Fruit fly (Drosophila melanogaster) whole organism, embryonic: Measurements from ENCODE around the gene Schip1.
A peak's percentile ranks its signal among the peaks of the same experiment; 100 is the strongest.

Source experiments
- CG10543 ChIP-seq: fragments of 200-800 bp; sonication (Bioruptor generic); optimal IDR thresholded peaks from 3 replicates; lab custom pipeline; 2017; ENCODE audit warnings: missing biosample characterization, mild to moderate bottlenecking, missing genetic modification characterization, moderate library complexity
- CG11695 ChIP-seq: fragments of 200-800 bp; sonication (Bioruptor generic); IDR thresholded peaks from 3 replicates; pipeline ENCODE4 v1.3.6; 2022; ENCODE audit warnings: missing biosample characterization, missing genetic modification characterization
- CG12659 ChIP-seq: fragments of 200-800 bp; sonication (Bioruptor generic); optimal IDR thresholded peaks from 3 replicates; lab custom pipeline; 2017; ENCODE audit warnings: mild to moderate bottlenecking, missing biosample characterization, missing genetic modification reagents, missing genetic modification characterization
- CG13424 ChIP-seq: fragments of 200-800 bp; sonication (Bioruptor generic); optimal IDR thresholded peaks from 2 replicates; lab custom pipeline; 2019; ENCODE audit warnings: missing biosample characterization, mild to moderate bottlenecking, missing genetic modification characterization, moderate library complexity
- CG15696 ChIP-seq: fragments of 200-800 bp; sonication (Bioruptor generic); optimal IDR thresholded peaks from 2 replicates; lab custom pipeline; 2019; ENCODE audit warnings: missing biosample characterization, mild to moderate bottlenecking, missing genetic modification characterization, moderate library complexity
- CG16779 ChIP-seq: fragments of 200-800 bp; sonication (Bioruptor generic); IDR thresholded peaks from 2 replicates; pipeline ENCODE4 v1.3.6; 2022; ENCODE audit warnings: missing biosample characterization, missing genetic modification characterization
- CG3995 ChIP-seq: fragments of 200-800 bp; sonication (Bioruptor generic); optimal IDR thresholded peaks from 3 replicates; lab custom pipeline; 2016; ENCODE audit warnings: missing biosample characterization, missing genetic modification characterization
- CG7928 ChIP-seq: fragments of 200-800 bp; sonication (Bioruptor generic); optimal IDR thresholded peaks from 2 replicates; lab custom pipeline; 2017; ENCODE audit warnings: missing biosample characterization, mild to moderate bottlenecking, missing genetic modification characterization
- CG7963 ChIP-seq: fragments of 200-800 bp; sonication (Bioruptor generic); IDR thresholded peaks from 3 replicates; pipeline ENCODE4 v1.3.6; 2022; ENCODE audit warnings: missing biosample characterization, missing genetic modification characterization; ENCODE audit not compliant: partially characterized antibody
- CG8281 ChIP-seq: fragments of 200-800 bp; sonication (Bioruptor generic); optimal IDR thresholded peaks from 2 replicates; lab custom pipeline; 2018; ENCODE audit warnings: missing biosample characterization, mild to moderate bottlenecking, missing genetic modification characterization, moderate library complexity
- CG8924 ChIP-seq: fragments of 200-800 bp; optimal IDR thresholded peaks from 3 replicates; lab custom pipeline; 2019; ENCODE audit warnings: missing biosample characterization, mild to moderate bottlenecking, missing genetic modification characterization, moderate library complexity
- CG8944 ChIP-seq: fragments of 200-800 bp; sonication (Bioruptor generic); optimal IDR thresholded peaks from 3 replicates; lab custom pipeline; 2016; ENCODE audit warnings: missing biosample characterization, missing genetic modification characterization
- CG9437 ChIP-seq: fragments of 200-800 bp; sonication (Bioruptor generic); optimal IDR thresholded peaks from 2 replicates; lab custom pipeline; 2018; ENCODE audit warnings: missing biosample characterization, mild to moderate bottlenecking, missing genetic modification characterization
- D ChIP-seq, 2 experiments: fragments of 200-800 bp in 1 of 2; fragments of >200 bp in 1 of 2; sonication (Bioruptor generic) in 1 of 2; optimal IDR thresholded peaks; 2 replicates in 1 of 2; 3 replicates in 1 of 2; lab custom pipeline; 2017; ENCODE audit warnings: mild to moderate bottlenecking in 1 of 2, missing biosample characterization in 1 of 2, missing genetic modification characterization in 1 of 2, missing genetic modification reagents in 1 of 2
- D19B ChIP-seq: fragments of 200-800 bp; sonication (Bioruptor generic); optimal IDR thresholded peaks from 2 replicates; lab custom pipeline; 2017; ENCODE audit warnings: missing biosample characterization, mild to moderate bottlenecking, missing genetic modification characterization
- HLH4C ChIP-seq: fragments of 200-800 bp; sonication (Bioruptor generic); IDR thresholded peaks from 3 replicates; pipeline ENCODE4 v1.3.6; 2022; ENCODE audit warnings: missing biosample characterization, missing genetic modification characterization; ENCODE audit not compliant: partially characterized antibody
- Med ChIP-seq: fragments of 200-800 bp; sonication (Bioruptor generic); peaks from one replicate; lab custom pipeline; 2016; ENCODE audit warnings: missing biosample characterization, missing genetic modification characterization, mild to moderate bottlenecking, inconsistent platforms, moderate library complexity
- Pdp1 ChIP-seq, 2 experiments: fragments of 200-800 bp; sonication (Bioruptor generic); optimal IDR thresholded peaks; 3 replicates each; lab custom pipeline; 2016; ENCODE audit warnings: missing biosample characterization in 2 of 2, missing genetic modification characterization in 2 of 2, mild to moderate bottlenecking in 1 of 2, moderate library complexity in 1 of 2
- Sry-δ ChIP-seq: fragments of 200-800 bp; sonication (Bioruptor generic); optimal IDR thresholded peaks from 2 replicates; lab custom pipeline; 2016; ENCODE audit warnings: missing biosample characterization, missing genetic modification characterization
- Trl ChIP-seq, 3 experiments: fragments of >200 bp in 2 of 3; fragments of 200-800 bp in 1 of 3; sonication (Bioruptor generic) in 1 of 3; optimal IDR thresholded peaks; 2 replicates in 1 of 3; 3 replicates in 2 of 3; lab custom pipeline; 2016 to 2017; ENCODE audit warnings: missing biosample characterization in 1 of 3, missing genetic modification characterization in 1 of 3
- ase ChIP-seq: fragments of 200-800 bp; sonication (Bioruptor generic); IDR thresholded peaks from 3 replicates; pipeline ENCODE4 v1.3.6; 2022; ENCODE audit warnings: missing biosample characterization, missing genetic modification characterization
- cg ChIP-seq: fragments of 200-800 bp; sonication (Bioruptor generic); optimal IDR thresholded peaks from 3 replicates; lab custom pipeline; 2019; ENCODE audit warnings: missing biosample characterization, mild to moderate bottlenecking, missing genetic modification characterization, moderate library complexity
- cwo ChIP-seq: fragments of 200-800 bp; sonication (Bioruptor generic); optimal IDR thresholded peaks from 3 replicates; lab custom pipeline; 2017; ENCODE audit warnings: missing biosample characterization, missing genetic modification characterization, mild to moderate bottlenecking, moderate library complexity, missing genetic modification reagents
- eve ChIP-seq, 2 experiments: fragments of >200 bp; optimal IDR thresholded peaks; 2 replicates each; lab custom pipeline; 2017; ENCODE audit warnings: missing biosample characterization in 2 of 2, missing genetic modification characterization in 2 of 2
- exex ChIP-seq: fragments of 200-800 bp; sonication (Bioruptor generic); optimal IDR thresholded peaks from 4 replicates; lab custom pipeline; 2018; ENCODE audit warnings: missing biosample characterization, mild to moderate bottlenecking, missing genetic modification characterization, moderate library complexity
- hb ChIP-seq: fragments of 200-800 bp; sonication (Bioruptor generic); IDR thresholded peaks from 3 replicates; pipeline ENCODE4 v1.3.6; 2022; ENCODE audit warnings: missing biosample characterization, missing genetic modification characterization; ENCODE audit not compliant: partially characterized antibody
- lola ChIP-seq, 3 experiments: fragments of >200 bp in 2 of 3; fragments of 200-800 bp in 1 of 3; sonication (Bioruptor generic) in 1 of 3; optimal IDR thresholded peaks; 2 replicates each; lab custom pipeline; 2017 to 2019; ENCODE audit warnings: missing biosample characterization in 3 of 3, missing genetic modification characterization in 3 of 3, mild to moderate bottlenecking in 1 of 3, moderate library complexity in 1 of 3
- mam ChIP-seq: fragments of 200-800 bp; sonication (Bioruptor generic); optimal IDR thresholded peaks from 3 replicates; lab custom pipeline; 2016; ENCODE audit warnings: missing biosample characterization, missing genetic modification characterization
- mld ChIP-seq: fragments of 200-800 bp; sonication (Bioruptor generic); IDR thresholded peaks from 3 replicates; pipeline ENCODE4 v1.3.6; 2022; ENCODE audit warnings: missing biosample characterization, missing genetic modification characterization; ENCODE audit not compliant: partially characterized antibody
- nerfin-2 ChIP-seq: fragments of 200-800 bp; sonication (Bioruptor generic); IDR thresholded peaks from 2 replicates; pipeline ENCODE4 v1.3.6; 2022; ENCODE audit warnings: missing biosample characterization, missing genetic modification characterization; ENCODE audit not compliant: partially characterized antibody
- p53 ChIP-seq: fragments of 200-800 bp; sonication (Bioruptor generic); optimal IDR thresholded peaks from 2 replicates; lab custom pipeline; 2016; ENCODE audit warnings: missing biosample characterization, missing genetic modification characterization
- pb ChIP-seq: fragments of 200-800 bp; sonication (Bioruptor generic); optimal IDR thresholded peaks from 3 replicates; lab custom pipeline; 2016; ENCODE audit warnings: missing biosample characterization, missing genetic modification characterization
- so ChIP-seq: fragments of 200-800 bp; sonication (Bioruptor generic); IDR thresholded peaks from 3 replicates; pipeline ENCODE4 v1.3.6; 2022; ENCODE audit warnings: missing biosample characterization, missing genetic modification characterization
- tin ChIP-seq: fragments of 200-800 bp; sonication (Bioruptor generic); optimal IDR thresholded peaks from 3 replicates; lab custom pipeline; 2016; ENCODE audit warnings: missing biosample characterization, missing genetic modification characterization
- unc-4 ChIP-seq: fragments of 200-800 bp; sonication (Bioruptor generic); IDR thresholded peaks from 2 replicates; pipeline ENCODE4 v1.3.6; 2022; ENCODE audit warnings: missing biosample characterization, missing genetic modification characterization; ENCODE audit not compliant: partially characterized antibody
- vnd ChIP-seq: fragments of 200-800 bp; sonication (Bioruptor generic); IDR thresholded peaks from 3 replicates; pipeline ENCODE4 v1.3.6; 2022; ENCODE audit warnings: missing biosample characterization, missing genetic modification characterization; ENCODE audit not compliant: partially characterized antibody
- wdn ChIP-seq: fragments of 200-800 bp; sonication (Bioruptor generic); IDR thresholded peaks from 2 replicates; pipeline ENCODE4 v1.3.6; 2022; ENCODE audit warnings: missing biosample characterization, missing genetic modification characterization

Schip1 gene

dm6 chr2L:10321036-10321583, 9.8 kb downstream of the Schip1 start (continued):
- TF ChIP-seq D19B (GFP tag; lab: Kevin White, UChicago) (peak; percentile 12), hb (peak; percentile 68; the same call in 1 of the 3 replicates), CG15696 (peak; percentile 25), nerfin-2 (peak; percentile 60), CG10543 (GFP tag; lab: Kevin White, UChicago) (no peak), CG8281 (tag; lab: Kevin White, UChicago) (peak; percentile 16), CG8944 (GFP tag; lab: Kevin White, UChicago) (no peak), cg (GFP tag; lab: Kevin White, UChicago) (no peak), CG9437 (GFP tag; lab: Kevin White, UChicago) (peak; percentile 7), CG12659 (GFP tag; lab: Kevin White, UChicago) (peak; percentile 26), p53 (GFP tag; lab: Kevin White, UChicago) (no peak), lola (GFP tag; optimal IDR thresholded peaks at IDR 0.05; lab: Kevin White, UChicago) (no peak), mld (GFP tag; lab: Robert Waterston, UW) (0 out of 3 replicates have a peak, but pooled peaks have one; percentile 51), Sry-δ (peak; percentile 76), ase (GFP tag; lab: Robert Waterston, UW) (no peak), D (optimal IDR thresholded peaks at IDR 0.05; lab: Kevin White, UChicago) (no peak), D (GFP tag; optimal IDR thresholded peaks at IDR 0.05; lab: Kevin White, UChicago) (peak; percentile 21), CG11695 (GFP tag; lab: Robert Waterston, UW) (0 out of 3 replicates have a peak, but pooled peaks have one; percentile 15), CG13424 (peak; percentile 8), unc-4 (GFP tag; lab: Robert Waterston, UW) (peak; percentile 76), tin (peak; percentile 14), CG3995 (GFP tag; lab: Kevin White, UChicago) (peak; percentile 95), vnd (GFP tag; lab: Robert Waterston, UW) (peak; percentile 75), pb (GFP tag; lab: Kevin White, UChicago) (peak; percentile 4), Med (GFP tag; lab: Kevin White, UChicago) (peak; percentile 75), HLH4C (GFP tag; lab: Robert Waterston, UW) (peak; percentile 63; the same call in 2 of the 3 replicates), CG7963 (GFP tag; lab: Robert Waterston, UW) (0 out of 3 replicates have a peak, but pooled peaks have one; percentile 39), CG7928 (peak; percentile 50), CG8924 (tag; lab: Kevin White, UChicago) (no peak), mam (GFP tag; lab: Kevin White, UChicago) (no peak), wdn (no peak), CG16779 (GFP tag; lab: Robert Waterston, UW) (no peak)

- TF ChIP-seq Trl (optimal IDR thresholded peaks at IDR 0.05; lab: Kevin White, UChicago) (no peak), Trl (GFP tag; optimal IDR thresholded peaks at IDR 0.05; lab: Kevin White, UChicago) (no peak), eve (GFP tag; optimal IDR thresholded peaks at IDR 0.05; lab: Kevin White, UChicago) (peak in 1 of 2 experiments; percentile 28), D19B (GFP tag; lab: Kevin White, UChicago) (peak; percentile 66), cwo (no peak), so (no peak), Med (GFP tag; lab: Kevin White, UChicago) (peak; percentile 10), exex (tag; lab: Kevin White, UChicago) (peak; percentile 77), Pdp1 (GFP tag; optimal IDR thresholded peaks at IDR 0.05; lab: Kevin White, UChicago) (peak in 1 of 2 experiments; percentile 75)
Measured at dm6 chr2L:10320174-10320775, 10.6 kb downstream of the Schip1 start.
